Worm (Caenorhabditis elegans) whole organism, mixed stage, embryonic: Measurements from ENCODE around the gene R04F11.5.

Experiments used
- M03D4.4 ChIP-seq: sonication (generic microtip); optimal IDR thresholded peaks from 2 replicates; lab custom pipeline; 2017; ENCODE audit warnings: mild to moderate bottlenecking, missing genetic modification characterization, missing compliant biosample characterization
- bed-3 ChIP-seq: fragments of 200-800 bp; sonication (Bioruptor generic); optimal IDR thresholded peaks from 3 replicates; lab custom pipeline; 2018; ENCODE audit warnings: mild to moderate bottlenecking, missing genetic modification characterization, moderate library complexity, missing compliant biosample characterization
- blmp-1 ChIP-seq: fragments of 150-350 bp; optimal IDR thresholded peaks from 2 replicates; lab custom pipeline; 2014; ENCODE audit warnings: missing biosample characterization, missing genetic modification characterization
- ceh-39 ChIP-seq: fragments of 150-350 bp; optimal IDR thresholded peaks from 2 replicates; lab custom pipeline; 2014; ENCODE audit warnings: missing biosample characterization, missing genetic modification characterization
- ceh-43 ChIP-seq: fragments of 200-800 bp; sonication (Bioruptor generic); optimal IDR thresholded peaks from 2 replicates; lab custom pipeline; 2018; ENCODE audit warnings: mild to moderate bottlenecking, missing genetic modification characterization, moderate library complexity, missing compliant biosample characterization
- ceh-83 ChIP-seq: fragments of 200-800 bp; sonication (Bioruptor generic); optimal IDR thresholded peaks from 2 replicates; lab custom pipeline; 2018; ENCODE audit warnings: mild to moderate bottlenecking, missing genetic modification characterization, missing compliant biosample characterization
- ces-1 ChIP-seq: fragments of 150-350 bp; optimal IDR thresholded peaks from 2 replicates; lab custom pipeline; 2014; ENCODE audit warnings: missing biosample characterization, missing genetic modification reagents, missing genetic modification characterization
- drap-1 ChIP-seq: fragments of 200-800 bp; sonication (Bioruptor generic); optimal IDR thresholded peaks from 3 replicates; lab custom pipeline; 2018; ENCODE audit warnings: mild to moderate bottlenecking, missing genetic modification characterization, missing compliant biosample characterization
- elt-1 ChIP-seq: sonication (generic microtip); optimal IDR thresholded peaks from 2 replicates; lab custom pipeline; 2017; ENCODE audit warnings: missing genetic modification characterization, mild to moderate bottlenecking, missing compliant biosample characterization, antibody characterized with exemption, moderate library complexity, borderline replicate concordance; ENCODE audit not compliant: insufficient read depth
- elt-3 ChIP-seq: fragments of 150-350 bp; optimal IDR thresholded peaks from 2 replicates; lab custom pipeline; 2014; ENCODE audit warnings: missing biosample characterization, missing genetic modification characterization
- flh-1 ChIP-seq: fragments of 200-800 bp; sonication (Bioruptor generic); optimal IDR thresholded peaks from 2 replicates; lab custom pipeline; 2018; ENCODE audit warnings: mild to moderate bottlenecking, missing genetic modification characterization, moderate library complexity, missing compliant biosample characterization
- ham-2 ChIP-seq: fragments of 200-800 bp; sonication (Bioruptor generic); optimal IDR thresholded peaks from 2 replicates; lab custom pipeline; 2018; ENCODE audit warnings: mild to moderate bottlenecking, missing genetic modification characterization, missing compliant biosample characterization
- hlh-1 ChIP-seq: fragments of 150-350 bp; optimal IDR thresholded peaks from 2 replicates; lab custom pipeline; 2014; ENCODE audit warnings: missing biosample characterization, missing genetic modification reagents, missing genetic modification characterization
- lin-32 ChIP-seq: fragments of 200-800 bp; sonication (Bioruptor generic); optimal IDR thresholded peaks from 2 replicates; lab custom pipeline; 2018; ENCODE audit warnings: mild to moderate bottlenecking, missing genetic modification characterization, missing compliant biosample characterization
- mab-5 ChIP-seq: fragments of 150-350 bp; optimal IDR thresholded peaks from 2 replicates; lab custom pipeline; 2014; ENCODE audit warnings: missing biosample characterization, missing genetic modification characterization
- mls-2 ChIP-seq: sonication (generic microtip); optimal IDR thresholded peaks from 2 replicates; lab custom pipeline; 2016; ENCODE audit warnings: mild to moderate bottlenecking, missing genetic modification characterization, moderate library complexity, missing compliant biosample characterization
- nhr-2 ChIP-seq: fragments of 150-350 bp; optimal IDR thresholded peaks from 2 replicates; lab custom pipeline; 2014; ENCODE audit warnings: missing biosample characterization, missing genetic modification characterization
- nhr-237 ChIP-seq: fragments of 150-350 bp; optimal IDR thresholded peaks from 2 replicates; lab custom pipeline; 2014; ENCODE audit warnings: missing biosample characterization, missing genetic modification characterization
- pha-4 ChIP-seq: fragments of 150-350 bp; optimal IDR thresholded peaks from 2 replicates; lab custom pipeline; 2018; ENCODE audit warnings: missing biosample characterization, missing genetic modification reagents, missing genetic modification characterization
- sem-2 ChIP-seq: fragments of 200-800 bp; sonication (Bioruptor generic); optimal IDR thresholded peaks from 2 replicates; lab custom pipeline; 2018; ENCODE audit warnings: mild to moderate bottlenecking, missing genetic modification characterization, missing compliant biosample characterization
- snpc-4 ChIP-seq: fragments of 150-350 bp; optimal IDR thresholded peaks from 2 replicates; lab custom pipeline; 2014; ENCODE audit warnings: missing biosample characterization, missing genetic modification characterization
- sptf-1 ChIP-seq: sonication (generic microtip); optimal IDR thresholded peaks from 2 replicates; lab custom pipeline; 2017; ENCODE audit warnings: mild to moderate bottlenecking, missing genetic modification characterization, moderate library complexity, missing compliant biosample characterization
- unc-120 ChIP-seq: sonication (generic microtip); optimal IDR thresholded peaks from 2 replicates; lab custom pipeline; 2017; ENCODE audit warnings: missing genetic modification characterization, missing compliant biosample characterization; ENCODE audit not compliant: poor library complexity, severe bottlenecking
- unc-62 ChIP-seq: fragments of 150-350 bp; optimal IDR thresholded peaks from 2 replicates; lab custom pipeline; 2014; ENCODE audit warnings: missing biosample characterization, missing genetic modification reagents, missing genetic modification characterization
- zip-8 ChIP-seq: fragments of 150-350 bp; optimal IDR thresholded peaks from 2 replicates; lab custom pipeline; 2014; ENCODE audit warnings: missing biosample characterization, missing genetic modification characterization
- ztf-11 ChIP-seq: fragments of 150-350 bp; optimal IDR thresholded peaks from 2 replicates; lab custom pipeline; 2014; ENCODE audit warnings: missing biosample characterization, missing genetic modification characterization

The R04F11.5 gene

ce11 chrV:12291587-12291986, 26.2 kb downstream of the R04F11.5 start, which contains the start of the genes srpa-68 and srh-16 (continued):
- TF ChIP-seq lin-32 (GFP tag; lab: Kevin White, UChicago) (no peak), unc-120 (tag; lab: Kevin White, UChicago) (peak; percentile 23), ztf-11 (tag; lab: Kevin White, UChicago) (no peak), drap-1 (GFP tag; lab: Kevin White, UChicago) (peak; percentile 76)

- no peak for TF ChIP-seq ces-1 (GFP tag; lab: Kevin White, UChicago)
- peak; percentile 45 for TF ChIP-seq pha-4 (tag; lab: Kevin White, UChicago)
These were observed 29.2 kb downstream of the R04F11.5 start, which contains the start of gene rskd-1 for ce11 chrV:12288577-12288976. Gene rskd-1, minus strand, starts transcription at chrV:12288615.

ce11 chrV:12287667-12288066, 30.2 kb downstream of the R04F11.5 start:
- TF ChIP-seq ztf-11 (tag; lab: Kevin White, UChicago) (no peak), elt-1 (tag; lab: Kevin White, UChicago) (no peak), flh-1 (GFP tag; lab: Kevin White, UChicago) (no peak), nhr-2 (tag; lab: Kevin White, UChicago) (no peak), unc-62 (GFP tag; lab: Kevin White, UChicago) (peak; percentile 13)

ce11 chrV:12283187-12283586, 34.6 kb downstream of the R04F11.5 start, which contains the start of gene F55C5.10:
Gene F55C5.10, plus strand, starts transcription at chrV:12283487.
- no peak for TF ChIP-seq ceh-39 (tag; lab: Kevin White, UChicago)
- TF ChIP-seq nhr-237 (tag; lab: Kevin White, UChicago) = no peak
- TF ChIP-seq zip-8 (tag; lab: Kevin White, UChicago) = no peak
- TF ChIP-seq snpc-4 (tag; lab: Kevin White, UChicago) = no peak
- TF ChIP-seq mab-5 (tag; lab: Kevin White, UChicago) = no peak
- TF ChIP-seq elt-3 = no peak
- TF ChIP-seq M03D4.4 (tag; lab: Kevin White, UChicago) = no peak
- no peak for TF ChIP-seq drap-1 (GFP tag; lab: Kevin White, UChicago)
- no peak for TF ChIP-seq bed-3 (GFP tag; lab: Kevin White, UChicago)
- TF ChIP-seq ceh-83 (GFP tag; lab: Kevin White, UChicago) = no peak
- no peak for TF ChIP-seq sptf-1
- no peak for TF ChIP-seq lin-32 (GFP tag; lab: Kevin White, UChicago)
- no peak for TF ChIP-seq unc-120 (tag; lab: Kevin White, UChicago)
- no peak for TF ChIP-seq hlh-1 (tag; lab: Kevin White, UChicago)
- TF ChIP-seq ztf-11 (tag; lab: Kevin White, UChicago) = no peak

- TF ChIP-seq nhr-2 (tag; lab: Kevin White, UChicago) (peak; percentile 57), zip-8 (tag; lab: Kevin White, UChicago) (peak; percentile 60), ceh-43 (GFP tag; lab: Kevin White, UChicago) (no peak)
These were observed 36.3 kb downstream of the R04F11.5 start for ce11 chrV:12281508-12281907.

- no peak for TF ChIP-seq flh-1 (GFP tag; lab: Kevin White, UChicago)
- no peak for TF ChIP-seq ceh-83 (GFP tag; lab: Kevin White, UChicago)
- TF ChIP-seq ham-2 (GFP tag; lab: Kevin White, UChicago) = no peak
- no peak for TF ChIP-seq sem-2 (GFP tag; lab: Kevin White, UChicago)
- TF ChIP-seq sptf-1 = no peak
- TF ChIP-seq blmp-1 (tag; lab: Kevin White, UChicago) = no peak
These were observed 40.9 kb downstream of the R04F11.5 start, which contains the start of gene bnc-1 for ce11 chrV:12276946-12277345. Gene bnc-1, minus strand, starts transcription at chrV:12277046.

ce11 chrV:12275714-12276113, 42.1 kb downstream of the R04F11.5 start:
- TF ChIP-seq mls-2 (tag; lab: Kevin White, UChicago) = no peak
- TF ChIP-seq snpc-4 (tag; lab: Kevin White, UChicago) = no peak
- TF ChIP-seq unc-62 (GFP tag; lab: Kevin White, UChicago) = no peak
